Worm (Caenorhabditis elegans): ENCODE data around the gene C16C8.9.

C16C8.9 gene

DNA sequence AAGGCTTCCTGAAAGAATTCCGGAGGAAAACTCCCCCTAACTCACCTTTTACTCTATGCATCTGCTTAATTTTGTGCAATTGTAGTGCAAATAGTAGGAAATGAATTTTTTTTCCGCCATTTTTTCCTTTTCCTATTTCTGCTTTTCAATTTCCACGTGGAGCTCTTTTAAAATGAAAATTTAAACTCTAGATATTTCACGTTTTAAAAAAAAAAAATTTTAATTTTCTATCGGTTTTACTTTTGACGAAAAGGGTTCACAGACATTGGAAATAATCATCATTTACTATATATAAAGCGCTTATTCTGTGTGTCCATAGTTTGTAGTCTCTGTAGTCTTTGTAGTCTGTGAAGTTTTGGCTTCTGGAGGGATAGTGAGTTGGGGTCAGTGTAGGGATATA, 18.6 kb upstream of the C16C8.9 start, which contains the start of gene Y49F6B.8:
TSS of gene Y49F6B.8 (minus strand) at position 101 of the 400 bp plus-strand sequence.
- TF ChIP-seq ztf-1 (GFP tag; conservative IDR thresholded peaks at IDR 0.05) (no peak), zag-1 (tag; optimal IDR thresholded peaks at IDR 0.05) (no peak), alr-1 (tag; optimal IDR thresholded peaks at IDR 0.05) (no peak), unc-62 (GFP tag; optimal IDR thresholded peaks at IDR 0.05) (no peak), crh-2 (tag; optimal IDR thresholded peaks at IDR 0.05) (no peak), F13H6.1 (tag; optimal IDR thresholded peaks at IDR 0.05) (no peak), nhr-21 (tag; optimal IDR thresholded peaks at IDR 0.05) (no peak), ztf-4 (tag; optimal IDR thresholded peaks at IDR 0.05) (no peak), lsy-2 (tag; optimal IDR thresholded peaks at IDR 0.05) (no peak), nhr-237 (tag; optimal IDR thresholded peaks at IDR 0.05) (no peak), ztf-11 (tag; optimal IDR thresholded peaks at IDR 0.05) (no peak)

DNA sequence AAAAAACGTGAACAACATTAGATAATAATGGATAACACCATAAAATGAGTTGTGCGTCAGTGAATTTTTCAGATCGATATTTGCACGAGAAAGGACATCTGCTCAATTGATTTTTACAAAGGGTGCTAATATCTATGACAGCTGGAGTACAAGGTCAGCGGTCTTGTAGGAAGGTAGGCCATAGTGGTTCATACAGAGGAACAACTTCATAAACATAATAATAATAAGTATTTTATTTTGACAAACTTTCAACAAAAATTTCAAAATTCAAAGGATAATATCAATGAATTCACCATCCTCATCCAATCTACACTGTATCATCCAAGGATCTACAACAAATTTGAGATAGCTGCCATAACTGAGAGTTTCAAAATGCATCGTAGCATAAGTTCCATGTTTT, 14.2 kb upstream of the C16C8.9 start, which contains the start of gene fbxb-104:
TSS of gene fbxb-104 (minus strand) at position 101 of the 400 bp plus-strand sequence.
- no peak for TF ChIP-seq unc-39 (tag; optimal IDR thresholded peaks at IDR 0.05)

ce11 chrII:3476536-3476935, 13.5 kb upstream of the C16C8.9 start:
- no peak for TF ChIP-seq nhr-11 (tag; optimal IDR thresholded peaks at IDR 0.05)
- no peak for TF ChIP-seq unc-62 (GFP tag; optimal IDR thresholded peaks at IDR 0.05)
- no peak for TF ChIP-seq sem-4 (tag; optimal IDR thresholded peaks at IDR 0.05)
- no peak for TF ChIP-seq peb-1 (tag; optimal IDR thresholded peaks at IDR 0.05)
- TF ChIP-seq C34F6.9 (tag; optimal IDR thresholded peaks at IDR 0.05), result no peak
- no peak for TF ChIP-seq mbf-1 (tag; optimal IDR thresholded peaks at IDR 0.05)
- no peak for TF ChIP-seq nhr-77 (tag; optimal IDR thresholded peaks at IDR 0.05)
- no peak for TF ChIP-seq crh-2 (tag; optimal IDR thresholded peaks at IDR 0.05)
- TF ChIP-seq lin-11 (tag; optimal IDR thresholded peaks at IDR 0.05), result no peak
- no peak for TF ChIP-seq dmd-4 (tag; optimal IDR thresholded peaks at IDR 0.05)
- no peak for TF ChIP-seq fos-1 (tag; optimal IDR thresholded peaks at IDR 0.05)
- TF ChIP-seq Y55F3AM.14 (GFP tag; optimal IDR thresholded peaks at IDR 0.05), result no peak
- TF ChIP-seq ceh-82 (tag; optimal IDR thresholded peaks at IDR 0.05), result no peak
- no peak for TF ChIP-seq nhr-129 (tag; optimal IDR thresholded peaks at IDR 0.05)
- no peak for TF ChIP-seq skn-1 (tag; optimal IDR thresholded peaks at IDR 0.05)

- TF ChIP-seq nhr-25 (tag; optimal IDR thresholded peaks at IDR 0.05) (no peak), aly-2 (tag; optimal IDR thresholded peaks at IDR 0.05) (no peak), dmd-4 (tag; optimal IDR thresholded peaks at IDR 0.05) (no peak), nhr-11 (tag; optimal IDR thresholded peaks at IDR 0.05) (no peak), unc-55 (GFP tag; optimal IDR thresholded peaks at IDR 0.05) (no peak)
Observed at ce11 chrII:3473744-3474143, 10.7 kb upstream of the C16C8.9 start, which contains the start of gene sdz-32. sdz-32 (plus strand) TSS chrII:3474044.

- TF ChIP-seq sma-9 (GFP tag; optimal IDR thresholded peaks at IDR 0.05), result no peak
- no peak for TF ChIP-seq sma-9 (tag; optimal IDR thresholded peaks at IDR 0.05)
- TF ChIP-seq fos-1 (tag; optimal IDR thresholded peaks at IDR 0.05), result no peak
- TF ChIP-seq mab-5 (tag; optimal IDR thresholded peaks at IDR 0.05), result no peak
- no peak for TF ChIP-seq sma-3 (GFP tag; optimal IDR thresholded peaks at IDR 0.05)
- no peak for TF ChIP-seq snpc-4 (tag; optimal IDR thresholded peaks at IDR 0.05)
- no peak for TF ChIP-seq alr-1 (tag; optimal IDR thresholded peaks at IDR 0.05)
- no peak for TF ChIP-seq nhr-237 (tag; optimal IDR thresholded peaks at IDR 0.05)
- no peak for TF ChIP-seq lin-11 (tag; optimal IDR thresholded peaks at IDR 0.05)
- TF ChIP-seq zag-1 (tag; optimal IDR thresholded peaks at IDR 0.05), result no peak
- TF ChIP-seq lin-13 (GFP tag; optimal IDR thresholded peaks at IDR 0.05), result no peak
- TF ChIP-seq blmp-1 (tag; optimal IDR thresholded peaks at IDR 0.05; ENCODE audit: insufficient read depth), result no peak
- no peak for TF ChIP-seq nhr-129 (tag; optimal IDR thresholded peaks at IDR 0.05)
- TF ChIP-seq nhr-23 (tag; optimal IDR thresholded peaks at IDR 0.05), result no peak
- no peak for TF ChIP-seq ztf-11 (tag; optimal IDR thresholded peaks at IDR 0.05)
Observed at ce11 chrII:3472817-3473216, 9.8 kb upstream of the C16C8.9 start, which contains the start of gene Y49F6B.6. Y49F6B.6 (plus strand) TSS chrII:3473117.
